Worm (Caenorhabditis elegans) whole organism, L3 larva: ENCODE measurements around the gene M03D4.4.

Experiments used
- R02D3.7 ChIP-seq: fragments of 150-350 bp; optimal IDR thresholded peaks from 2 replicates; lab custom pipeline; 2014; ENCODE audit warnings: missing biosample characterization, missing genetic modification characterization
- ZK546.5 ChIP-seq: sonication (generic microtip); optimal IDR thresholded peaks from 2 replicates; lab custom pipeline; 2017; ENCODE audit warnings: missing biosample characterization, missing genetic modification characterization
- aly-2 ChIP-seq: fragments of 150-350 bp; optimal IDR thresholded peaks from 2 replicates; lab custom pipeline; 2014; ENCODE audit warnings: missing biosample characterization, missing genetic modification characterization
- ama-1 ChIP-seq: fragments of 150-350 bp; optimal IDR thresholded peaks from 2 replicates; lab custom pipeline; 2018
- ceh-16 ChIP-seq: sonication (generic microtip); optimal IDR thresholded peaks from 2 replicates; lab custom pipeline; 2017; ENCODE audit warnings: missing biosample characterization, missing genetic modification characterization
- ceh-28 ChIP-seq: fragments of 150-350 bp; optimal IDR thresholded peaks from 2 replicates; lab custom pipeline; 2014; ENCODE audit warnings: missing biosample characterization, missing genetic modification reagents, missing genetic modification characterization
- ceh-82 ChIP-seq: fragments of 150-350 bp; optimal IDR thresholded peaks from 2 replicates; lab custom pipeline; 2014; ENCODE audit warnings: missing biosample characterization, missing genetic modification characterization
- ceh-9 ChIP-seq: sonication (generic microtip); optimal IDR thresholded peaks from 2 replicates; lab custom pipeline; 2018; ENCODE audit warnings: missing biosample characterization, missing genetic modification characterization
- daf-12 ChIP-seq: fragments of 150-350 bp; optimal IDR thresholded peaks from 2 replicates; lab custom pipeline; 2014; ENCODE audit warnings: missing biosample characterization, missing genetic modification reagents, missing genetic modification characterization
- egl-27 ChIP-seq: sonication (generic microtip); optimal IDR thresholded peaks from 4 replicates; lab custom pipeline; 2017; ENCODE audit warnings: missing biosample characterization, missing genetic modification reagents, missing genetic modification characterization
- egl-5 ChIP-seq: fragments of 150-350 bp; optimal IDR thresholded peaks from 2 replicates; lab custom pipeline; 2017; ENCODE audit warnings: missing biosample characterization, missing genetic modification reagents, missing genetic modification characterization, inconsistent platforms
- elt-1 ChIP-seq: fragments of 150-350 bp; optimal IDR thresholded peaks from 2 replicates; lab custom pipeline; 2014; ENCODE audit warnings: missing biosample characterization, missing genetic modification characterization
- elt-2 ChIP-seq: sonication (generic microtip); optimal IDR thresholded peaks from 2 replicates; lab custom pipeline; 2016; ENCODE audit warnings: missing genetic modification reagents, mild to moderate bottlenecking, missing genetic modification characterization, missing compliant biosample characterization
- elt-3 ChIP-seq, 3 experiments: fragments of 150-350 bp in 1 of 3; sonication (generic microtip) in 2 of 3; optimal IDR thresholded peaks; 2 replicates in 2 of 3; 4 replicates in 1 of 3; lab custom pipeline; 2014 to 2017; ENCODE audit warnings: missing biosample characterization in 3 of 3, missing genetic modification characterization in 3 of 3
- eor-1 ChIP-seq, 2 experiments: fragments of 150-350 bp; optimal IDR thresholded peaks; 2 replicates each; lab custom pipeline; 2014 to 2018; ENCODE audit warnings: missing biosample characterization in 2 of 2, missing genetic modification characterization in 2 of 2
- fkh-10 ChIP-seq: sonication (generic microtip); optimal IDR thresholded peaks from 2 replicates; lab custom pipeline; 2017; ENCODE audit warnings: missing biosample characterization, missing genetic modification reagents, missing genetic modification characterization
- fkh-2 ChIP-seq: fragments of 150-350 bp; optimal IDR thresholded peaks from 2 replicates; lab custom pipeline; 2014; ENCODE audit warnings: missing biosample characterization, missing genetic modification reagents, missing genetic modification characterization
- fos-1 ChIP-seq: fragments of 150-350 bp; optimal IDR thresholded peaks from 2 replicates; lab custom pipeline; 2014; ENCODE audit warnings: missing biosample characterization, missing genetic modification characterization
- hmg-11 ChIP-seq: sonication (generic microtip); optimal IDR thresholded peaks from 2 replicates; lab custom pipeline; 2016; ENCODE audit warnings: missing genetic modification characterization, missing compliant biosample characterization
- jun-1 ChIP-seq: fragments of 150-350 bp; optimal IDR thresholded peaks from 2 replicates; lab custom pipeline; 2014; ENCODE audit warnings: missing biosample characterization, missing genetic modification reagents, missing genetic modification characterization
- lin-15B ChIP-seq: fragments of 150-350 bp; optimal IDR thresholded peaks from 2 replicates; lab custom pipeline; 2014; ENCODE audit warnings: missing biosample characterization, missing genetic modification characterization
- lin-39 ChIP-seq: fragments of 150-350 bp; optimal IDR thresholded peaks from 2 replicates; lab custom pipeline; 2018; ENCODE audit warnings: missing biosample characterization, missing genetic modification reagents, missing genetic modification characterization
- lsy-12 ChIP-seq: sonication (generic microtip); optimal IDR thresholded peaks from 2 replicates; lab custom pipeline; 2016; ENCODE audit warnings: mild to moderate bottlenecking, missing genetic modification characterization, missing compliant biosample characterization
- mdl-1 ChIP-seq: fragments of 150-350 bp; optimal IDR thresholded peaks from 2 replicates; lab custom pipeline; 2014; ENCODE audit warnings: missing biosample characterization, missing genetic modification characterization
- mml-1 ChIP-seq: fragments of 150-350 bp; sonication (generic microtip); optimal IDR thresholded peaks from 3 replicates; lab custom pipeline; 2014; ENCODE audit warnings: missing biosample characterization, missing genetic modification characterization
- nfya-1 ChIP-seq: sonication (generic microtip); optimal IDR thresholded peaks from 2 replicates; lab custom pipeline; 2017; ENCODE audit warnings: missing genetic modification characterization, mild to moderate bottlenecking, missing compliant biosample characterization, antibody characterized with exemption, moderate library complexity; ENCODE audit not compliant: insufficient read depth
- nhr-11 ChIP-seq: fragments of 150-350 bp; optimal IDR thresholded peaks from 2 replicates; lab custom pipeline; 2014; ENCODE audit warnings: missing biosample characterization, missing genetic modification characterization
- nhr-12 ChIP-seq: fragments of 150-350 bp; optimal IDR thresholded peaks from 2 replicates; lab custom pipeline; 2014; ENCODE audit warnings: missing biosample characterization, missing genetic modification characterization
- nhr-23 ChIP-seq: fragments of 150-350 bp; optimal IDR thresholded peaks from 2 replicates; lab custom pipeline; 2014; ENCODE audit warnings: missing biosample characterization, missing genetic modification reagents, missing genetic modification characterization
- nhr-237 ChIP-seq: fragments of 150-350 bp; optimal IDR thresholded peaks from 2 replicates; lab custom pipeline; 2014; ENCODE audit warnings: missing biosample characterization, missing genetic modification characterization
- nhr-25 ChIP-seq: sonication (generic microtip); optimal IDR thresholded peaks from 2 replicates; lab custom pipeline; 2017; ENCODE audit warnings: missing biosample characterization, missing genetic modification characterization
- nhr-28 ChIP-seq: fragments of 150-350 bp; optimal IDR thresholded peaks from 2 replicates; lab custom pipeline; 2014; ENCODE audit warnings: missing biosample characterization, missing genetic modification characterization
- nhr-43 ChIP-seq: sonication (generic microtip); optimal IDR thresholded peaks from 2 replicates; lab custom pipeline; 2016; ENCODE audit warnings: mild to moderate bottlenecking, missing genetic modification characterization, missing compliant biosample characterization; ENCODE audit not compliant: poor library complexity, severe bottlenecking
- nhr-67 ChIP-seq: fragments of 150-350 bp; optimal IDR thresholded peaks from 2 replicates; lab custom pipeline; 2014; ENCODE audit warnings: missing biosample characterization, missing genetic modification characterization
- nhr-76 ChIP-seq: fragments of 150-350 bp; sonication (generic microtip); optimal IDR thresholded peaks from 5 replicates; lab custom pipeline; 2014; ENCODE audit warnings: missing biosample characterization, missing genetic modification characterization
- nhr-77 ChIP-seq: fragments of 150-350 bp; optimal IDR thresholded peaks from 2 replicates; lab custom pipeline; 2014; ENCODE audit warnings: missing biosample characterization, missing genetic modification characterization
- pha-4 ChIP-seq: fragments of 150-350 bp; optimal IDR thresholded peaks from 2 replicates; lab custom pipeline; 2014; ENCODE audit warnings: missing biosample characterization, missing genetic modification reagents, missing genetic modification characterization
- pqm-1 ChIP-seq: fragments of 150-350 bp; optimal IDR thresholded peaks from 2 replicates; lab custom pipeline; 2017; ENCODE audit warnings: missing biosample characterization, missing genetic modification characterization, inconsistent platforms
- sea-2 ChIP-seq: fragments of 150-350 bp; sonication (generic microtip); optimal IDR thresholded peaks from 4 replicates; lab custom pipeline; 2014; ENCODE audit warnings: missing biosample characterization, missing genetic modification reagents, missing genetic modification characterization
- skn-1 ChIP-seq: fragments of 150-350 bp; optimal IDR thresholded peaks from 2 replicates; lab custom pipeline; 2014; ENCODE audit warnings: missing biosample characterization, missing genetic modification characterization
- snpc-4 ChIP-seq: fragments of 150-350 bp; optimal IDR thresholded peaks from 2 replicates; lab custom pipeline; 2014; ENCODE audit warnings: missing biosample characterization, missing genetic modification characterization
- tbx-2 ChIP-seq: sonication (generic microtip); optimal IDR thresholded peaks from 2 replicates; lab custom pipeline; 2016; ENCODE audit warnings: mild to moderate bottlenecking, missing genetic modification characterization, missing compliant biosample characterization
- unc-39 ChIP-seq: sonication (generic microtip); optimal IDR thresholded peaks from 4 replicates; lab custom pipeline; 2017; ENCODE audit warnings: missing biosample characterization, missing genetic modification characterization
- unc-62 ChIP-seq: fragments of 150-350 bp; sonication (generic microtip); optimal IDR thresholded peaks from 4 replicates; lab custom pipeline; 2014; ENCODE audit warnings: missing biosample characterization, missing genetic modification reagents, missing genetic modification characterization
- zag-1 ChIP-seq: fragments of 150-350 bp; optimal IDR thresholded peaks from 2 replicates; lab custom pipeline; 2014; ENCODE audit warnings: missing biosample characterization, missing genetic modification characterization
- ztf-11 ChIP-seq: fragments of 150-350 bp; optimal IDR thresholded peaks from 2 replicates; lab custom pipeline; 2014; ENCODE audit warnings: missing biosample characterization, missing genetic modification characterization
- ztf-4 ChIP-seq: fragments of 150-350 bp; optimal IDR thresholded peaks from 2 replicates; lab custom pipeline; 2014; ENCODE audit warnings: missing biosample characterization, missing genetic modification characterization

M03D4.4 gene

DNA sequence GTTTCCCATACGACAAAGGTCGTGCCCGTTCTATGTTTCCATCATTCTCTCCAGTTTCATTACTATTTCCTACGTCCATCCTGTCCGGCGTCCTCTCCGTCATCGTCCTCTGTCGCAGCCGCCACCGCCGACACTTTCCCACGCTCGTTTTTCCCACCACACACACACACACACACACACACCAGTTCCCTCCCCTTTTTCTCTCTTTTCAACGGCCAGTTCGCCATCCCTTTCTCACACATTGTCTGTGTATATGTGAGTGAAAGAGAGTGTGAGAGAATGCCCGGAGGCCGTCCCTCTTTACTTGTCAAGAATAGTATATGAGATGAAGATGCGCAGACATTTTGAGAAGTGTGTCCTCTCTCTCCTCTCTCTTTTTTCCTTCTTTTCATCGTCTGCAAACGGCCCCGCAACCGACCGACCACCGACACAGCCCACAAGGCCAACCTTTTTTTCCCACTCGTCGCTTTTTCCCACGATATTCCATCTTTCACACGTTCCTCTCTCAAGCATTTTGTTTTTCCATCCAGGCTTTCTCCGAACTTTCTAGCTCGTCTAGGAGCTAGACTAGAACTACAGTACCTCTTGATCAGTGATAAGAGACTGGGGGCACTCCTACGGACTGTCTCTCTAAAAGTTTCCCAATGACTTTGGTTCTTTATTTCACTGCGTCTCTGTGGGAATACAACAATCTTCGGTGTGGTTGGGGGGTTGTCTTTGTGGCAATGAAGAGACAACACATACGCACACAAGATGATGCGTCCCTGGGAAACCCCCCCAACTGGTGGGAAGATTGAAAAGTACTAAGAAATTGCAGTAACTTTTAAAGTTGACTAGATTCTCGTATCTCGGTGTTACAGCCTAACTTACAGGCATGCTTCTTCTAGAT, 29.8 kb downstream of the M03D4.4 start:
- peak; percentile 73 for TF ChIP-seq unc-62
- TF ChIP-seq nhr-11 (tag; lab: Kevin White, UChicago) = no peak
- peak; percentile 61 for TF ChIP-seq pha-4
- TF ChIP-seq skn-1 (tag; lab: Kevin White, UChicago) = no peak
- no peak for TF ChIP-seq ceh-82 (tag; lab: Kevin White, UChicago)
- TF ChIP-seq fos-1 = no peak
- TF ChIP-seq ceh-16 = no peak
- no peak for TF ChIP-seq fkh-10 (GFP tag; lab: Kevin White, UChicago)
- TF ChIP-seq unc-39 (tag; lab: Kevin White, UChicago) = no peak
- TF ChIP-seq elt-2 (tag; lab: Kevin White, UChicago) = peak; percentile 65
- peak in 1 of 3 experiments; percentile 13 for TF ChIP-seq elt-3 (tag; optimal IDR thresholded peaks at IDR 0.05; lab: Kevin White, UChicago)
- no peak for TF ChIP-seq eor-1 (tag; optimal IDR thresholded peaks at IDR 0.05; lab: Kevin White, UChicago)
- no peak for TF ChIP-seq nhr-28 (tag; lab: Kevin White, UChicago)
- peak; percentile 86 for TF ChIP-seq nhr-43 (tag; lab: Kevin White, UChicago)
- no peak for TF ChIP-seq sea-2 (GFP tag; lab: Kevin White, UChicago)
- TF ChIP-seq nhr-25 (tag; lab: Kevin White, UChicago) = peak; percentile 98
- no peak for TF ChIP-seq mml-1
- no peak for TF ChIP-seq ZK546.5 (tag; lab: Kevin White, UChicago)
- no peak for TF ChIP-seq fkh-2
- TF ChIP-seq ama-1 (lab: Kevin White, UChicago) = no peak
- peak; percentile 86 for TF ChIP-seq nhr-23 (tag; lab: Kevin White, UChicago)
- no peak for TF ChIP-seq daf-12
- peak; percentile 40 for TF ChIP-seq ceh-28 (tag; lab: Kevin White, UChicago)
- TF ChIP-seq egl-27 (tag; lab: Kevin White, UChicago) = peak; percentile 68
- TF ChIP-seq pqm-1 (tag; lab: Kevin White, UChicago) = peak; percentile 46
- peak; percentile 68 for TF ChIP-seq tbx-2 (tag; lab: Kevin White, UChicago)
- TF ChIP-seq jun-1 (tag; lab: Kevin White, UChicago) = peak; percentile 69
- no peak for TF ChIP-seq nhr-76 (tag; lab: Kevin White, UChicago)
- TF ChIP-seq snpc-4 = peak; percentile 79
- TF ChIP-seq nhr-77 (tag; lab: Kevin White, UChicago) = no peak
- TF ChIP-seq lin-15B (tag; lab: Kevin White, UChicago) = peak; percentile 39
- TF ChIP-seq ceh-9 (tag; lab: Kevin White, UChicago) = no peak
- TF ChIP-seq R02D3.7 (tag; lab: Kevin White, UChicago) = peak; percentile 54
- TF ChIP-seq egl-5 (tag; lab: Kevin White, UChicago) = no peak
- TF ChIP-seq lsy-12 (tag; lab: Kevin White, UChicago) = peak; percentile 44
- peak; percentile 30 for TF ChIP-seq mdl-1 (tag; lab: Kevin White, UChicago)
- TF ChIP-seq nhr-67 (tag; lab: Kevin White, UChicago) = no peak
- no peak for TF ChIP-seq zag-1
- TF ChIP-seq nhr-237 = no peak
- peak; percentile 56 for TF ChIP-seq ztf-4
- TF ChIP-seq hmg-11 (tag; lab: Kevin White, UChicago) = peak; percentile 96
- TF ChIP-seq ztf-11 (tag; lab: Kevin White, UChicago) = no peak
- peak; percentile 41 for TF ChIP-seq lin-39 (tag; lab: Kevin White, UChicago)
- TF ChIP-seq nfya-1 = peak; percentile 82
- TF ChIP-seq aly-2 = no peak
- no peak for TF ChIP-seq elt-1 (tag; lab: Kevin White, UChicago)
- TF ChIP-seq nhr-12 = no peak
